Fruit fly (Drosophila melanogaster): ENCODE results near the gene CG31698.

Gene CG31698

dm6 chr2L:3158260-3159072 is 15.2 kb downstream of the CG31698 start:
- peak; percentile 94 for TF ChIP-seq ovo (GFP tag; optimal IDR thresholded peaks at IDR 0.05)
- TF ChIP-seq Clk (GFP tag; optimal IDR thresholded peaks at IDR 0.05) = no peak
- TF ChIP-seq Crg-1 (GFP tag; optimal IDR thresholded peaks at IDR 0.05) = no peak
- no peak for TF ChIP-seq CG33017 (tag; optimal IDR thresholded peaks at IDR 0.05)
- TF ChIP-seq CG7101 (tag; optimal IDR thresholded peaks at IDR 0.05) = peak; percentile 75
- TF ChIP-seq CG12768 (GFP tag; optimal IDR thresholded peaks at IDR 0.05) = peak; percentile 21
- TF ChIP-seq Hr96 (GFP tag; optimal IDR thresholded peaks at IDR 0.05) = peak; percentile 15
- TF ChIP-seq cnc (optimal IDR thresholded peaks at IDR 0.05) = no peak
- peak; percentile 64 for TF ChIP-seq cic (GFP tag; optimal IDR thresholded peaks at IDR 0.05)
- TF ChIP-seq kay (GFP tag; ENCODE audit: borderline replicate concordance) = peak; percentile 99
- TF ChIP-seq toe (GFP tag; optimal IDR thresholded peaks at IDR 0.05) = peak; percentile 26
- TF ChIP-seq CG7045 (GFP tag; optimal IDR thresholded peaks at IDR 0.05) = peak; percentile 4
- peak; percentile 30 for TF ChIP-seq pad (GFP tag; optimal IDR thresholded peaks at IDR 0.05)
- peak; percentile 53 for TF ChIP-seq CG11617 (GFP tag; optimal IDR thresholded peaks at IDR 0.05)
- no peak for TF ChIP-seq bab1 (GFP tag; optimal IDR thresholded peaks at IDR 0.05)
- peak; percentile 4 for TF ChIP-seq CG1620 (GFP tag; optimal IDR thresholded peaks at IDR 0.05)
- TF ChIP-seq Mnt (GFP tag; optimal IDR thresholded peaks at IDR 0.05) = peak; percentile 1
- peak; percentile 49 for TF ChIP-seq CG5204 (GFP tag; optimal IDR thresholded peaks at IDR 0.05)

- no peak for TF ChIP-seq CG5204 (GFP tag; optimal IDR thresholded peaks at IDR 0.05)
- no peak for TF ChIP-seq kay (GFP tag; ENCODE audit: borderline replicate concordance)
- TF ChIP-seq tj (GFP tag; optimal IDR thresholded peaks at IDR 0.05) = no peak
- TF ChIP-seq toe (GFP tag; optimal IDR thresholded peaks at IDR 0.05) = no peak
- TF ChIP-seq CG11617 (GFP tag; optimal IDR thresholded peaks at IDR 0.05) = no peak
- no peak for TF ChIP-seq CG7045 (GFP tag; optimal IDR thresholded peaks at IDR 0.05)
- no peak for TF ChIP-seq CG1620 (GFP tag; optimal IDR thresholded peaks at IDR 0.05)
- no peak for TF ChIP-seq Crg-1 (GFP tag; optimal IDR thresholded peaks at IDR 0.05)
These were observed 17.8 kb downstream of the CG31698 start for dm6 chr2L:3155804-3156203.

dm6 chr2L:3154749-3155148 is 18.9 kb downstream of the CG31698 start:
- no peak for TF ChIP-seq CG33017 (tag; optimal IDR thresholded peaks at IDR 0.05)
- no peak for TF ChIP-seq pad (GFP tag; optimal IDR thresholded peaks at IDR 0.05)
- TF ChIP-seq CG12768 (GFP tag; optimal IDR thresholded peaks at IDR 0.05) = no peak
- TF ChIP-seq bab1 (GFP tag; optimal IDR thresholded peaks at IDR 0.05) = no peak
- no peak for TF ChIP-seq ovo (GFP tag; optimal IDR thresholded peaks at IDR 0.05)
- no peak for TF ChIP-seq CG7101 (tag; optimal IDR thresholded peaks at IDR 0.05)
- TF ChIP-seq cnc (optimal IDR thresholded peaks at IDR 0.05) = no peak
- no peak for TF ChIP-seq toe (GFP tag; optimal IDR thresholded peaks at IDR 0.05)
- no peak for TF ChIP-seq Clk (GFP tag; optimal IDR thresholded peaks at IDR 0.05)
- TF ChIP-seq tj (GFP tag; optimal IDR thresholded peaks at IDR 0.05) = no peak
- TF ChIP-seq Crg-1 (GFP tag; optimal IDR thresholded peaks at IDR 0.05) = no peak
- TF ChIP-seq CG1620 (GFP tag; optimal IDR thresholded peaks at IDR 0.05) = no peak
- TF ChIP-seq CG5204 (GFP tag; optimal IDR thresholded peaks at IDR 0.05) = no peak
- TF ChIP-seq kay (GFP tag; ENCODE audit: borderline replicate concordance) = no peak
- no peak for TF ChIP-seq CG14711 (tag; optimal IDR thresholded peaks at IDR 0.05)
- no peak for TF ChIP-seq Mnt (GFP tag; optimal IDR thresholded peaks at IDR 0.05)
- no peak for TF ChIP-seq cic (GFP tag; optimal IDR thresholded peaks at IDR 0.05)
- TF ChIP-seq CG11617 (GFP tag; optimal IDR thresholded peaks at IDR 0.05) = no peak
- no peak for TF ChIP-seq Hr96 (GFP tag; optimal IDR thresholded peaks at IDR 0.05)
- no peak for TF ChIP-seq CG7045 (GFP tag; optimal IDR thresholded peaks at IDR 0.05)

- TF ChIP-seq ovo (GFP tag; optimal IDR thresholded peaks at IDR 0.05) = no peak
- peak; percentile 65 for TF ChIP-seq CG12768 (GFP tag; optimal IDR thresholded peaks at IDR 0.05)
- TF ChIP-seq CG11617 (GFP tag; optimal IDR thresholded peaks at IDR 0.05) = peak; percentile 39
- TF ChIP-seq CG5204 (GFP tag; optimal IDR thresholded peaks at IDR 0.05) = peak; percentile 61
- TF ChIP-seq CG33017 (tag; optimal IDR thresholded peaks at IDR 0.05) = peak; percentile 80
- no peak for TF ChIP-seq Crg-1 (GFP tag; optimal IDR thresholded peaks at IDR 0.05)
- peak; percentile 29 for TF ChIP-seq pad (GFP tag; optimal IDR thresholded peaks at IDR 0.05)
- peak; percentile 16 for TF ChIP-seq toe (GFP tag; optimal IDR thresholded peaks at IDR 0.05)
- TF ChIP-seq CG1620 (GFP tag; optimal IDR thresholded peaks at IDR 0.05) = no peak
- TF ChIP-seq cic (GFP tag; optimal IDR thresholded peaks at IDR 0.05) = no peak
- TF ChIP-seq CG7045 (GFP tag; optimal IDR thresholded peaks at IDR 0.05) = peak; percentile 27
- TF ChIP-seq Clk (GFP tag; optimal IDR thresholded peaks at IDR 0.05) = peak; percentile 14
- TF ChIP-seq tj (GFP tag; optimal IDR thresholded peaks at IDR 0.05) = peak; percentile 29
- peak; percentile 28 for TF ChIP-seq bab1 (GFP tag; optimal IDR thresholded peaks at IDR 0.05)
- TF ChIP-seq CG7101 (tag; optimal IDR thresholded peaks at IDR 0.05) = peak; percentile 75
- peak; percentile 34 for TF ChIP-seq Mnt (GFP tag; optimal IDR thresholded peaks at IDR 0.05)
- TF ChIP-seq kay (GFP tag; ENCODE audit: borderline replicate concordance) = peak; percentile 86
- TF ChIP-seq cnc (optimal IDR thresholded peaks at IDR 0.05) = no peak
- TF ChIP-seq CG14711 (tag; optimal IDR thresholded peaks at IDR 0.05) = peak; percentile 63
- TF ChIP-seq Hr96 (GFP tag; optimal IDR thresholded peaks at IDR 0.05) = peak; percentile 62
These were observed 20.7 kb downstream of the CG31698 start for dm6 chr2L:3152696-3153613.

- no peak for TF ChIP-seq pad (GFP tag; optimal IDR thresholded peaks at IDR 0.05)
- TF ChIP-seq kay (GFP tag; ENCODE audit: borderline replicate concordance) = no peak
- TF ChIP-seq ovo (GFP tag; optimal IDR thresholded peaks at IDR 0.05) = no peak
- TF ChIP-seq Mnt (GFP tag; optimal IDR thresholded peaks at IDR 0.05) = no peak
- no peak for TF ChIP-seq CG1620 (GFP tag; optimal IDR thresholded peaks at IDR 0.05)
- no peak for TF ChIP-seq CG12768 (GFP tag; optimal IDR thresholded peaks at IDR 0.05)
- no peak for TF ChIP-seq CG33017 (tag; optimal IDR thresholded peaks at IDR 0.05)
These were observed 22.0 kb downstream of the CG31698 start for dm6 chr2L:3151657-3152056.
